Fruit fly (Drosophila melanogaster) whole organism, embryonic: ENCODE results near the gene baf.

ENCODE experiments used
- Asciz ChIP-seq: fragments of 200-800 bp; sonication (Bioruptor generic); optimal IDR thresholded peaks from 2 replicates; lab custom pipeline; 2017; ENCODE audit warnings: missing biosample characterization, mild to moderate bottlenecking, missing genetic modification characterization, missing genetic modification reagents
- B-H2 ChIP-seq: fragments of 200-800 bp; sonication (Bioruptor generic); optimal IDR thresholded peaks from 2 replicates; lab custom pipeline; 2018; ENCODE audit warnings: missing biosample characterization, mild to moderate bottlenecking, missing genetic modification characterization
- CG10147 ChIP-seq: fragments of 200-800 bp; sonication (Bioruptor generic); optimal IDR thresholded peaks from 2 replicates; lab custom pipeline; 2019; ENCODE audit warnings: missing biosample characterization, mild to moderate bottlenecking, missing genetic modification characterization, moderate library complexity
- CG10321 ChIP-seq: fragments of 200-800 bp; sonication (Bioruptor generic); IDR thresholded peaks from 2 replicates; pipeline ENCODE4 v1.3.6; 2022; ENCODE audit warnings: missing biosample characterization, missing genetic modification characterization
- CG10431 ChIP-seq: fragments of 200-800 bp; sonication (Bioruptor generic); optimal IDR thresholded peaks from 3 replicates; lab custom pipeline; 2018; ENCODE audit warnings: missing biosample characterization, mild to moderate bottlenecking, missing genetic modification characterization
- CG10959 ChIP-seq: fragments of 200-800 bp; sonication (Bioruptor generic); IDR thresholded peaks from 2 replicates; pipeline ENCODE4 v1.3.6; 2022; ENCODE audit warnings: missing biosample characterization, missing genetic modification characterization
- CG11695 ChIP-seq: fragments of 200-800 bp; sonication (Bioruptor generic); IDR thresholded peaks from 3 replicates; pipeline ENCODE4 v1.3.6; 2022; ENCODE audit warnings: missing biosample characterization, missing genetic modification characterization
- CG12071 ChIP-seq: fragments of 200-800 bp; sonication (Bioruptor generic); optimal IDR thresholded peaks from 3 replicates; lab custom pipeline; 2018; ENCODE audit warnings: missing biosample characterization, mild to moderate bottlenecking, missing genetic modification characterization
- CG13894 ChIP-seq: fragments of 200-800 bp; sonication (Bioruptor generic); optimal IDR thresholded peaks from 3 replicates; lab custom pipeline; 2018; ENCODE audit warnings: missing biosample characterization, mild to moderate bottlenecking, missing genetic modification characterization, moderate library complexity
- CG14014 ChIP-seq: fragments of 200-800 bp; sonication (Bioruptor generic); IDR thresholded peaks from 2 replicates; pipeline ENCODE4 v1.3.6; 2022; ENCODE audit warnings: missing biosample characterization, missing genetic modification characterization
- CG15601 ChIP-seq: fragments of 200-800 bp; sonication (Bioruptor generic); optimal IDR thresholded peaks from 3 replicates; lab custom pipeline; 2019; ENCODE audit warnings: missing biosample characterization, mild to moderate bottlenecking, missing genetic modification characterization, moderate library complexity
- CG1647 ChIP-seq: fragments of 200-800 bp; sonication (Bioruptor generic); optimal IDR thresholded peaks from 3 replicates; lab custom pipeline; 2016; ENCODE audit warnings: missing biosample characterization, missing genetic modification characterization
- CG18262 ChIP-seq: fragments of 200-800 bp; optimal IDR thresholded peaks from 3 replicates; lab custom pipeline; 2019; ENCODE audit warnings: missing biosample characterization, mild to moderate bottlenecking, missing genetic modification characterization, moderate library complexity
- CG18476 ChIP-seq: fragments of 200-800 bp; sonication (Bioruptor generic); optimal IDR thresholded peaks from 2 replicates; lab custom pipeline; 2016; ENCODE audit warnings: missing biosample characterization, mild to moderate bottlenecking, missing genetic modification characterization
- CG31365 ChIP-seq: fragments of 200-800 bp; sonication (Bioruptor generic); optimal IDR thresholded peaks from 2 replicates; lab custom pipeline; 2018; ENCODE audit warnings: missing biosample characterization, mild to moderate bottlenecking, missing genetic modification characterization
- CG34422 ChIP-seq: fragments of 200-800 bp; sonication (Bioruptor generic); IDR thresholded peaks from 3 replicates; pipeline ENCODE4 v1.3.6; 2022; ENCODE audit warnings: missing biosample characterization, missing genetic modification characterization
- CG4707 ChIP-seq: fragments of 200-800 bp; sonication (Bioruptor generic); optimal IDR thresholded peaks from 2 replicates; lab custom pipeline; 2018; ENCODE audit warnings: missing biosample characterization, mild to moderate bottlenecking, missing genetic modification characterization, moderate library complexity
- CG5245 ChIP-seq: fragments of 200-800 bp; sonication (Bioruptor generic); optimal IDR thresholded peaks from 3 replicates; lab custom pipeline; 2016; ENCODE audit warnings: missing biosample characterization, missing genetic modification characterization
- CG7556 ChIP-seq: fragments of 200-800 bp; sonication (Bioruptor generic); optimal IDR thresholded peaks from 2 replicates; lab custom pipeline; 2017; ENCODE audit warnings: missing biosample characterization, mild to moderate bottlenecking, missing genetic modification characterization
- CG9797 ChIP-seq: fragments of 200-800 bp; sonication (Bioruptor generic); optimal IDR thresholded peaks from 3 replicates; lab custom pipeline; 2018; ENCODE audit warnings: missing biosample characterization, mild to moderate bottlenecking, missing genetic modification characterization
- CoRest ChIP-seq: fragments of 200-800 bp; sonication (Bioruptor generic); optimal IDR thresholded peaks from 3 replicates; lab custom pipeline; 2018; ENCODE audit warnings: missing biosample characterization, mild to moderate bottlenecking, missing genetic modification characterization, moderate library complexity
- Dp ChIP-seq: fragments of 200-800 bp; sonication (Bioruptor generic); optimal IDR thresholded peaks from 2 replicates; lab custom pipeline; 2018; ENCODE audit warnings: missing biosample characterization, mild to moderate bottlenecking, missing genetic modification characterization, moderate library complexity
- Elba2 ChIP-seq: fragments of 200-800 bp; sonication (Bioruptor generic); optimal IDR thresholded peaks from 3 replicates; lab custom pipeline; 2016; ENCODE audit warnings: missing biosample characterization, missing genetic modification characterization
- Fer3 ChIP-seq: fragments of 200-800 bp; sonication (Bioruptor generic); optimal IDR thresholded peaks from 2 replicates; lab custom pipeline; 2018; ENCODE audit warnings: missing biosample characterization, mild to moderate bottlenecking, missing genetic modification characterization, moderate library complexity
- Neu2 ChIP-seq: fragments of 200-800 bp; sonication (Bioruptor generic); optimal IDR thresholded peaks from 3 replicates; lab custom pipeline; 2016; ENCODE audit warnings: missing biosample characterization, missing genetic modification characterization, borderline replicate concordance
- Sry-β ChIP-seq: fragments of 200-800 bp; sonication (Bioruptor generic); optimal IDR thresholded peaks from 2 replicates; lab custom pipeline; 2018; ENCODE audit warnings: missing biosample characterization, mild to moderate bottlenecking, missing genetic modification characterization, moderate library complexity
- ab ChIP-seq: fragments of 200-800 bp; sonication (Bioruptor generic); optimal IDR thresholded peaks from 2 replicates; lab custom pipeline; 2016; ENCODE audit warnings: missing biosample characterization, missing genetic modification characterization
- ac ChIP-seq: fragments of 200-800 bp; sonication (Bioruptor generic); optimal IDR thresholded peaks from 3 replicates; lab custom pipeline; 2017; ENCODE audit warnings: missing biosample characterization, mild to moderate bottlenecking, missing genetic modification characterization
- chinmo ChIP-seq: fragments of 200-800 bp; sonication (Bioruptor generic); IDR thresholded peaks from 4 replicates; pipeline ENCODE4 v1.3.6; 2022; ENCODE audit warnings: missing biosample characterization, missing genetic modification characterization; ENCODE audit not compliant: partially characterized antibody
- crol ChIP-seq: fragments of 200-800 bp; sonication (Bioruptor generic); IDR thresholded peaks from 2 replicates; pipeline ENCODE4 v1.3.6; 2022; ENCODE audit warnings: missing biosample characterization, missing genetic modification characterization
- emc ChIP-seq: fragments of 200-800 bp; sonication (Bioruptor generic); optimal IDR thresholded peaks from 2 replicates; lab custom pipeline; 2016; ENCODE audit warnings: missing biosample characterization, missing genetic modification characterization
- eve ChIP-seq, 2 experiments: fragments of >200 bp; optimal IDR thresholded peaks; 2 replicates each; lab custom pipeline; 2017; ENCODE audit warnings: missing biosample characterization in 2 of 2, missing genetic modification characterization in 2 of 2
- grn ChIP-seq: fragments of 200-800 bp; sonication (Bioruptor generic); optimal IDR thresholded peaks from 3 replicates; lab custom pipeline; 2017; ENCODE audit warnings: missing biosample characterization, missing genetic modification characterization
- nau ChIP-seq: fragments of 200-800 bp; sonication (Bioruptor generic); optimal IDR thresholded peaks from 3 replicates; lab custom pipeline; 2017; ENCODE audit warnings: missing biosample characterization, mild to moderate bottlenecking, missing genetic modification characterization, missing genetic modification reagents
- odd ChIP-seq: fragments of 200-800 bp; sonication (Bioruptor generic); optimal IDR thresholded peaks from 2 replicates; lab custom pipeline; 2017; ENCODE audit warnings: missing biosample characterization, mild to moderate bottlenecking, missing genetic modification characterization
- otp ChIP-seq: fragments of 200-800 bp; sonication (Bioruptor generic); IDR thresholded peaks from 3 replicates; pipeline ENCODE4, ENCODE4 v1.3.6; 2022; ENCODE audit warnings: missing biosample characterization, missing genetic modification characterization
- pnt ChIP-seq: fragments of 200-800 bp; sonication (Bioruptor generic); optimal IDR thresholded peaks from 3 replicates; lab custom pipeline; 2016; ENCODE audit warnings: missing biosample characterization, missing genetic modification characterization
- pros ChIP-seq: fragments of 200-800 bp; sonication (Bioruptor generic); optimal IDR thresholded peaks from 3 replicates; lab custom pipeline; 2019; ENCODE audit warnings: missing biosample characterization, mild to moderate bottlenecking, missing genetic modification characterization, moderate library complexity
- ranshi ChIP-seq: fragments of 200-800 bp; sonication (Bioruptor generic); IDR thresholded peaks from 2 replicates; pipeline ENCODE4 v1.3.6; 2022; ENCODE audit warnings: missing biosample characterization, missing genetic modification characterization
- sisA ChIP-seq: fragments of 200-800 bp; sonication (Bioruptor generic); IDR thresholded peaks from 2 replicates; pipeline ENCODE4 v1.3.6; 2022; ENCODE audit warnings: missing biosample characterization, missing genetic modification characterization
- sqz ChIP-seq: fragments of 200-800 bp; sonication (Bioruptor generic); optimal IDR thresholded peaks from 3 replicates; lab custom pipeline; 2018; ENCODE audit warnings: missing biosample characterization, mild to moderate bottlenecking, missing genetic modification characterization
- sr ChIP-seq: fragments of 200-800 bp; sonication (Bioruptor generic); IDR thresholded peaks from 3 replicates; pipeline ENCODE4 v1.3.6; 2022; ENCODE audit warnings: missing biosample characterization, missing genetic modification characterization
- stwl ChIP-seq: fragments of 200-800 bp; sonication (Bioruptor generic); optimal IDR thresholded peaks from 3 replicates; lab custom pipeline; 2018; ENCODE audit warnings: missing biosample characterization, mild to moderate bottlenecking, missing genetic modification characterization, moderate library complexity
- trem ChIP-seq: fragments of 200-800 bp; optimal IDR thresholded peaks from 3 replicates; lab custom pipeline; 2019; ENCODE audit warnings: missing biosample characterization, mild to moderate bottlenecking, missing genetic modification characterization, moderate library complexity
- wdn ChIP-seq: fragments of 200-800 bp; sonication (Bioruptor generic); IDR thresholded peaks from 2 replicates; pipeline ENCODE4 v1.3.6; 2022; ENCODE audit warnings: missing biosample characterization, missing genetic modification characterization
- zen2 ChIP-seq: fragments of 200-800 bp; sonication (Bioruptor generic); IDR thresholded peaks from 3 replicates; pipeline ENCODE4 v1.3.6; 2022; ENCODE audit warnings: missing biosample characterization, missing genetic modification characterization; ENCODE audit not compliant: partially characterized antibody
- zf30C ChIP-seq: fragments of 200-800 bp; sonication (Bioruptor generic); optimal IDR thresholded peaks from 3 replicates; lab custom pipeline; 2018; ENCODE audit warnings: missing biosample characterization, mild to moderate bottlenecking, missing genetic modification characterization
- zfh1 ChIP-seq: fragments of 200-800 bp; sonication (Bioruptor generic); IDR thresholded peaks from 3 replicates; pipeline ENCODE4 v1.3.6; 2022; ENCODE audit warnings: missing biosample characterization, missing genetic modification characterization

baf gene

dm6 chr2L:8010602-8011455, 18.4 kb upstream of the baf start, which contains the start of the genes Glyat and Tg (continued):
- TF ChIP-seq otp (GFP tag; lab: Robert Waterston, UW), result no peak
- peak; percentile 2 for TF ChIP-seq CG18476 (GFP tag; lab: Kevin White, UChicago)
- no peak for TF ChIP-seq CG31365 (tag; lab: Kevin White, UChicago)
- TF ChIP-seq CG15601, result peak; percentile 56
- peak; percentile 57 for TF ChIP-seq CG14014 (GFP tag; lab: Robert Waterston, UW)
- TF ChIP-seq eve (GFP tag; optimal IDR thresholded peaks at IDR 0.05; lab: Kevin White, UChicago), result peak in 1 of 2 experiments; percentile 18
- no peak for TF ChIP-seq emc (GFP tag; lab: Kevin White, UChicago)
- TF ChIP-seq CoRest (tag; lab: Kevin White, UChicago), result peak; percentile 39
- no peak for TF ChIP-seq Neu2 (GFP tag; lab: Kevin White, UChicago)
- TF ChIP-seq CG13894 (tag; lab: Kevin White, UChicago), result no peak
- TF ChIP-seq CG18262, result peak; percentile 7
- TF ChIP-seq Asciz (GFP tag; lab: Kevin White, UChicago), result no peak
- no peak for TF ChIP-seq CG12071
- 0 out of 3 replicates have a peak, but pooled peaks have one; percentile 26 for TF ChIP-seq zfh1
- no peak for TF ChIP-seq pros (GFP tag; lab: Kevin White, UChicago)
- TF ChIP-seq sqz (GFP tag; lab: Kevin White, UChicago), result no peak
- TF ChIP-seq CG11695 (GFP tag; lab: Robert Waterston, UW), result peak; percentile 48; the same call in 1 of the 3 replicates
- TF ChIP-seq CG1647 (GFP tag; lab: Kevin White, UChicago), result no peak
- TF ChIP-seq CG9797, result no peak
- TF ChIP-seq sr, result no peak
- TF ChIP-seq Elba2, result no peak
- no peak for TF ChIP-seq odd (GFP tag; lab: Kevin White, UChicago)
- no peak for TF ChIP-seq ac (GFP tag; lab: Kevin White, UChicago)
- TF ChIP-seq stwl (tag; lab: Kevin White, UChicago), result no peak
- TF ChIP-seq grn (GFP tag; lab: Kevin White, UChicago), result no peak
- peak; percentile 23; the same call in 1 of the 2 replicates for TF ChIP-seq ranshi
- peak; percentile 68; the same call in 2 of the 3 replicates for TF ChIP-seq zen2
- 0 out of 4 replicates have a peak, but pooled peaks have one; percentile 24 for TF ChIP-seq chinmo (GFP tag; lab: Robert Waterston, UW)
- 0 out of 2 replicates have a peak, but pooled peaks have one; percentile 18 for TF ChIP-seq wdn (GFP tag; lab: Robert Waterston, UW)
- no peak for TF ChIP-seq nau (GFP tag; lab: Kevin White, UChicago)
- 0 out of 2 replicates have a peak, but pooled peaks have one; percentile 8 for TF ChIP-seq CG10321 (GFP tag; lab: Robert Waterston, UW)
- TF ChIP-seq pnt (GFP tag; lab: Kevin White, UChicago), result no peak
- TF ChIP-seq CG10147, result no peak
- no peak for TF ChIP-seq crol (GFP tag; lab: Robert Waterston, UW)
- peak; percentile 12 for TF ChIP-seq B-H2
- no peak for TF ChIP-seq ab (GFP tag; lab: Kevin White, UChicago)
- TF ChIP-seq CG10959 (GFP tag; lab: Robert Waterston, UW), result no peak
- no peak for TF ChIP-seq CG5245 (GFP tag; lab: Kevin White, UChicago)
- no peak for TF ChIP-seq CG7556 (GFP tag; lab: Kevin White, UChicago)
- TF ChIP-seq sisA, result no peak
- no peak for TF ChIP-seq CG10431 (GFP tag; lab: Kevin White, UChicago)
- no peak for TF ChIP-seq Sry-β
- TF ChIP-seq CG4707 (GFP tag; lab: Kevin White, UChicago), result no peak
- peak; percentile 77 for TF ChIP-seq Dp
- no peak for TF ChIP-seq trem (tag; lab: Kevin White, UChicago)
- TF ChIP-seq CG34422 (GFP tag; lab: Robert Waterston, UW), result 0 out of 3 replicates have a peak, but pooled peaks have one; percentile 33
- peak; percentile 31 for TF ChIP-seq Fer3 (tag; lab: Kevin White, UChicago)
- TF ChIP-seq zf30C (GFP tag; lab: Kevin White, UChicago), result peak; percentile 33
